Worm (Caenorhabditis elegans): ENCODE data around the gene srz-102.

DNA sequence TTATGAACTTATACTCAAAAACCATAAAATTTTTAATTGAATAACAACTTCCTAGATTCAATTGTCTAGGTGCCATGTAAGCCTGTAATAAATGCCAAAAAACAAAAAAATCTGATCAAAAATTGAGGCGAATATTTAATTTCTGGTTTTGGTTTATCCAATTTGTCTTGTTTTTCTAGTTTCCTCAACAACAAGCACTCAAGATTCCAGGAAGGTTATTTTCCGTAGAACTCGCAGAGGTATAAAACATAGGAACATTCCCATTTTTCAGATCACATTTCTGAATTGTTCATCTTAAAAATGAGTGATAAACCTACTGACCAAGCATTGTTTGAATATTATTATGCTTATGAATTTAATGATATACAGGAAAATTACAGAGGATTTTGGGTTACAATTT, 9.9 kb downstream of the srz-102 start, which contains the start of gene srw-41:
- no peak for TF ChIP-seq nhr-12 (tag; optimal IDR thresholded peaks at IDR 0.05)
- no peak for TF ChIP-seq ceh-63 (GFP tag; optimal IDR thresholded peaks at IDR 0.05)
- TF ChIP-seq mdl-1 (tag; optimal IDR thresholded peaks at IDR 0.05): no peak
- TF ChIP-seq zag-1 (tag; optimal IDR thresholded peaks at IDR 0.05): no peak
- no peak for TF ChIP-seq blmp-1 (tag; optimal IDR thresholded peaks at IDR 0.05)
- no peak for TF ChIP-seq ceh-82 (tag; optimal IDR thresholded peaks at IDR 0.05)
- no peak for TF ChIP-seq nhr-76 (tag; optimal IDR thresholded peaks at IDR 0.05)
- TF ChIP-seq lin-15B (tag; optimal IDR thresholded peaks at IDR 0.05): no peak
- TF ChIP-seq nhr-47 (tag; optimal IDR thresholded peaks at IDR 0.05): no peak
- no peak for TF ChIP-seq nhr-237 (tag; optimal IDR thresholded peaks at IDR 0.05)
- TF ChIP-seq nhr-11 (tag; optimal IDR thresholded peaks at IDR 0.05): no peak
- no peak for TF ChIP-seq dpl-1 (GFP tag; optimal IDR thresholded peaks at IDR 0.05)
- TF ChIP-seq lin-39 (tag; optimal IDR thresholded peaks at IDR 0.05): no peak
